Worm (Caenorhabditis elegans) whole organism, late embryonic: ENCODE results near the gene Y39A1A.31.

Experiments used
- C38D4.7 ChIP-seq: fragments of 200-800 bp; sonication (Bioruptor generic); optimal IDR thresholded peaks from 2 replicates; lab custom pipeline; 2018; ENCODE audit warnings: mild to moderate bottlenecking, missing genetic modification characterization, moderate library complexity, missing compliant biosample characterization
- F13H6.1 ChIP-seq: sonication (generic microtip); optimal IDR thresholded peaks from 2 replicates; lab custom pipeline; 2016; ENCODE audit warnings: missing genetic modification characterization, missing compliant biosample characterization
- K09A11.1 ChIP-seq: sonication (generic microtip); optimal IDR thresholded peaks from 2 replicates; lab custom pipeline; 2017; ENCODE audit warnings: antibody characterized with exemption, mild to moderate bottlenecking, missing genetic modification characterization, missing compliant biosample characterization; ENCODE audit not compliant: insufficient read depth
- Y22D7AL.16 ChIP-seq: sonication (generic microtip); optimal IDR thresholded peaks from 2 replicates; lab custom pipeline; 2016; ENCODE audit warnings: missing genetic modification characterization, missing compliant biosample characterization
- ceh-18 ChIP-seq: sonication (generic microtip); optimal IDR thresholded peaks from 2 replicates; lab custom pipeline; 2016; ENCODE audit warnings: missing genetic modification characterization, missing compliant biosample characterization
- ceh-19 ChIP-seq: fragments of 200-800 bp; sonication (Bioruptor generic); optimal IDR thresholded peaks from 2 replicates; lab custom pipeline; 2018; ENCODE audit warnings: mild to moderate bottlenecking, missing genetic modification characterization, missing compliant biosample characterization
- ceh-2 ChIP-seq: sonication (generic microtip); optimal IDR thresholded peaks from 2 replicates; lab custom pipeline; 2016; ENCODE audit warnings: missing genotype, missing genetic modification characterization, missing compliant biosample characterization
- ceh-22 ChIP-seq: sonication (generic microtip); optimal IDR thresholded peaks from 2 replicates; lab custom pipeline; 2017; ENCODE audit warnings: missing biosample characterization, missing genetic modification characterization
- ceh-24 ChIP-seq: sonication (generic microtip); optimal IDR thresholded peaks from 2 replicates; lab custom pipeline; 2016; ENCODE audit warnings: mild to moderate bottlenecking, missing genetic modification characterization, missing compliant biosample characterization
- ceh-30 ChIP-seq: fragments of 150-350 bp; optimal IDR thresholded peaks from 2 replicates; lab custom pipeline; 2014; ENCODE audit warnings: missing biosample characterization, missing genetic modification characterization
- ceh-45 ChIP-seq: fragments of 200-800 bp; sonication (Bioruptor generic); IDR thresholded peaks from 2 replicates; pipeline ENCODE4 v1.3.6; 2022; ENCODE audit warnings: missing genetic modification reagents, missing genetic modification characterization, missing compliant biosample characterization
- ceh-6 ChIP-seq: fragments of 200-800 bp; sonication (Bioruptor generic); optimal IDR thresholded peaks from 2 replicates; lab custom pipeline; 2018; ENCODE audit warnings: mild to moderate bottlenecking, missing genetic modification characterization, missing compliant biosample characterization
- ceh-9 ChIP-seq: sonication (generic microtip); optimal IDR thresholded peaks from 2 replicates; lab custom pipeline; 2016; ENCODE audit warnings: mild to moderate bottlenecking, missing genetic modification characterization, inconsistent platforms, missing compliant biosample characterization
- che-1 ChIP-seq: sonication (generic microtip); optimal IDR thresholded peaks from 2 replicates; lab custom pipeline; 2016; ENCODE audit warnings: mild to moderate bottlenecking, missing genetic modification characterization, missing compliant biosample characterization
- dmd-4 ChIP-seq: sonication (generic microtip); optimal IDR thresholded peaks from 2 replicates; lab custom pipeline; 2016; ENCODE audit warnings: borderline replicate concordance, missing genetic modification characterization, missing compliant biosample characterization
- dve-1 ChIP-seq: sonication (generic microtip); optimal IDR thresholded peaks from 2 replicates; lab custom pipeline; 2017; ENCODE audit warnings: antibody characterized with exemption, mild to moderate bottlenecking, missing genetic modification characterization, missing compliant biosample characterization
- ets-4 ChIP-seq: sonication (generic microtip); optimal IDR thresholded peaks from 2 replicates; lab custom pipeline; 2016; ENCODE audit warnings: missing genetic modification characterization, missing compliant biosample characterization
- eyg-1 ChIP-seq: sonication (generic microtip); optimal IDR thresholded peaks from 2 replicates; lab custom pipeline; 2016; ENCODE audit warnings: missing genotype, missing genetic modification characterization, missing compliant biosample characterization
- fax-1 ChIP-seq: sonication (generic microtip); optimal IDR thresholded peaks from 2 replicates; lab custom pipeline; 2016; ENCODE audit warnings: missing genotype, missing genetic modification characterization, missing compliant biosample characterization
- fkh-10 ChIP-seq: fragments of 150-350 bp; optimal IDR thresholded peaks from 2 replicates; lab custom pipeline; 2014; ENCODE audit warnings: missing biosample characterization, missing genetic modification reagents, missing genetic modification characterization
- gmeb-2 ChIP-seq: sonication (generic microtip); optimal IDR thresholded peaks from 2 replicates; lab custom pipeline; 2016; ENCODE audit warnings: missing genetic modification characterization, inconsistent platforms, missing compliant biosample characterization
- hlh-15 ChIP-seq: sonication (generic microtip); optimal IDR thresholded peaks from 2 replicates; lab custom pipeline; 2016; ENCODE audit warnings: missing genetic modification characterization, missing compliant biosample characterization
- hlh-6 ChIP-seq: sonication (generic microtip); optimal IDR thresholded peaks from 2 replicates; lab custom pipeline; 2016; ENCODE audit warnings: missing genotype, missing genetic modification characterization, missing compliant biosample characterization
- hlh-8 ChIP-seq: sonication (generic microtip); optimal IDR thresholded peaks from 2 replicates; lab custom pipeline; 2016; ENCODE audit warnings: missing genotype, missing genetic modification characterization, missing compliant biosample characterization
- lin-11 ChIP-seq: fragments of 200-800 bp; sonication (Bioruptor generic); optimal IDR thresholded peaks from 2 replicates; lab custom pipeline; 2018; ENCODE audit warnings: mild to moderate bottlenecking, missing genetic modification characterization, missing compliant biosample characterization
- nfya-1 ChIP-seq: sonication (generic microtip); optimal IDR thresholded peaks from 2 replicates; lab custom pipeline; 2017; ENCODE audit warnings: missing genetic modification characterization, mild to moderate bottlenecking, missing compliant biosample characterization, antibody characterized with exemption, moderate library complexity
- odd-2 ChIP-seq: sonication (generic microtip); optimal IDR thresholded peaks from 2 replicates; lab custom pipeline; 2017; ENCODE audit warnings: antibody characterized with exemption, mild to moderate bottlenecking, missing genetic modification characterization, missing compliant biosample characterization
- pat-9 ChIP-seq: fragments of 200-800 bp; sonication (Bioruptor generic); optimal IDR thresholded peaks from 2 replicates; lab custom pipeline; 2018; ENCODE audit warnings: mild to moderate bottlenecking, missing genetic modification characterization, moderate library complexity, missing compliant biosample characterization
- pha-4 ChIP-seq: fragments of 150-350 bp; optimal IDR thresholded peaks from 2 replicates; lab custom pipeline; 2018; ENCODE audit warnings: missing biosample characterization, missing genetic modification reagents, missing genetic modification characterization
- ref-2 ChIP-seq: sonication (generic microtip); optimal IDR thresholded peaks from 2 replicates; lab custom pipeline; 2016; ENCODE audit warnings: missing genetic modification characterization, missing compliant biosample characterization
- rnt-1 ChIP-seq: sonication (generic microtip); optimal IDR thresholded peaks from 2 replicates; lab custom pipeline; 2016; ENCODE audit warnings: missing genetic modification characterization, missing compliant biosample characterization
- sox-2 ChIP-seq: fragments of 200-800 bp; sonication (Bioruptor generic); IDR thresholded peaks from 2 replicates; pipeline ENCODE4 v1.3.6; 2022; ENCODE audit warnings: missing genetic modification reagents, missing genetic modification characterization, missing compliant biosample characterization
- syd-9 ChIP-seq: sonication (generic microtip); optimal IDR thresholded peaks from 2 replicates; lab custom pipeline; 2016; ENCODE audit warnings: mild to moderate bottlenecking, missing genetic modification characterization, moderate library complexity, missing compliant biosample characterization
- tbx-7 ChIP-seq: sonication (generic microtip); optimal IDR thresholded peaks from 2 replicates; lab custom pipeline; 2016; ENCODE audit warnings: missing genotype, missing genetic modification characterization, missing compliant biosample characterization
- unc-3 ChIP-seq, 2 experiments: fragments of 200-800 bp in 1 of 2; sonication (Bioruptor generic) in 1 of 2; sonication (generic microtip) in 1 of 2; conservative IDR thresholded peaks in 1 of 2; optimal IDR thresholded peaks in 1 of 2; 2 replicates each; pipeline versions ENCODE4 v1.3.6 to Lab custom; 2016 to 2022; ENCODE audit warnings: missing compliant biosample characterization in 2 of 2, missing genetic modification characterization in 2 of 2, missing genetic modification reagents in 1 of 2
- unc-42 ChIP-seq: sonication (generic microtip); optimal IDR thresholded peaks from 2 replicates; lab custom pipeline; 2016; ENCODE audit warnings: missing genotype, missing genetic modification characterization, missing compliant biosample characterization
- unc-55 ChIP-seq: sonication (generic microtip); optimal IDR thresholded peaks from 2 replicates; lab custom pipeline; 2017; ENCODE audit warnings: missing biosample characterization, missing genetic modification reagents, missing genetic modification characterization

The Y39A1A.31 gene

ce11 chrIII:10720170-10720569 is 31.2 kb upstream of the Y39A1A.31 start (continued):
- TF ChIP-seq dve-1 (tag; lab: Kevin White, UChicago) (no peak), F13H6.1 (peak; percentile 32), K09A11.1 (peak; percentile 29), ref-2 (tag; lab: Kevin White, UChicago) (peak; percentile 48), pha-4 (tag; lab: Kevin White, UChicago) (no peak), lin-11 (tag; lab: Kevin White, UChicago) (no peak), ceh-22 (tag; lab: Kevin White, UChicago) (no peak), hlh-15 (tag; lab: Kevin White, UChicago) (no peak), ceh-18 (tag; lab: Kevin White, UChicago) (peak; percentile 68), ceh-9 (tag; lab: Kevin White, UChicago) (no peak), che-1 (no peak), ceh-45 (GFP tag; lab: Robert Waterston, UW) (no peak), sox-2 (GFP tag; lab: Robert Waterston, UW) (peak; percentile 17; the same call in 1 of the 2 replicates), dmd-4 (tag; lab: Kevin White, UChicago) (no peak), ceh-24 (tag; lab: Kevin White, UChicago) (no peak), hlh-6 (tag; lab: Kevin White, UChicago) (no peak), pat-9 (tag; lab: Kevin White, UChicago) (no peak), tbx-7 (tag; lab: Kevin White, UChicago) (no peak), unc-55 (GFP tag; lab: Kevin White, UChicago) (peak; percentile 90), unc-3 (GFP tag; conservative IDR thresholded peaks at IDR 0.05; lab: Robert Waterston, UW) (no peak; the same call in 1 of the 2 replicates), unc-3 (tag; optimal IDR thresholded peaks at IDR 0.05; lab: Kevin White, UChicago) (no peak), odd-2 (tag; lab: Kevin White, UChicago) (no peak), fkh-10 (GFP tag; lab: Kevin White, UChicago) (no peak), ceh-6 (GFP tag; lab: Kevin White, UChicago) (no peak), unc-42 (tag; lab: Kevin White, UChicago) (peak; percentile 50), ceh-19 (GFP tag; lab: Kevin White, UChicago) (peak; percentile 24), ceh-2 (tag; lab: Kevin White, UChicago) (peak; percentile 45), fax-1 (tag; lab: Kevin White, UChicago) (no peak), rnt-1 (peak; percentile 70)

ce11 chrIII:10719057-10719456 is 30.1 kb upstream of the Y39A1A.31 start:
- TF ChIP-seq syd-9 (tag; lab: Kevin White, UChicago) (no peak), ceh-30 (tag; lab: Kevin White, UChicago) (no peak), ets-4 (peak; percentile 4), Y22D7AL.16 (tag; lab: Kevin White, UChicago) (no peak), unc-3 (GFP tag; conservative IDR thresholded peaks at IDR 0.05; lab: Robert Waterston, UW) (no peak), unc-3 (tag; optimal IDR thresholded peaks at IDR 0.05; lab: Kevin White, UChicago) (no peak)

DNA sequence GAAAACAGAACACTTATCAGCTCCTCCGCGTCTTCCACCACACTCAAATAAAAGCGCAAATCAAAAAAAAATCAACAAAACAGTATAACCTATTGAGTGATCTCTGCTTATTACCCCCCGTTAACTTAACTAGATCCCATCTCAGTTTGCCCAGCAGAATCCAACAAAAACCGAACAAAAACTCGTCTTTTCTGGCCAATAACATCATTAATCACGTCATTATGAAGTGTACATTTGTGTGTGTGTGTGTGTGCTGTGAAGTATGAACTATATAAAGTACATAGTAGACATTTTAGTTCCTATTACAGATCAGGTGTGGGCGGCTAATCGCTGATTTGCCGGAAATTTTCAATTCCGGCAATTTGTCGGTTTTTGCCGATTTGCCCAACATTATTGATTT is 29.1 kb upstream of the Y39A1A.31 start:
- no peak for TF ChIP-seq C38D4.7
- no peak for TF ChIP-seq ceh-30 (tag; lab: Kevin White, UChicago)
- TF ChIP-seq hlh-8 (tag; lab: Kevin White, UChicago): no peak
- no peak for TF ChIP-seq pat-9 (tag; lab: Kevin White, UChicago)
- TF ChIP-seq che-1: no peak
- no peak for TF ChIP-seq unc-3 (GFP tag; conservative IDR thresholded peaks at IDR 0.05; lab: Robert Waterston, UW)
- TF ChIP-seq unc-3 (tag; optimal IDR thresholded peaks at IDR 0.05; lab: Kevin White, UChicago): no peak
- TF ChIP-seq nfya-1 (tag; lab: Kevin White, UChicago): no peak
- TF ChIP-seq gmeb-2 (tag; lab: Kevin White, UChicago): no peak
- TF ChIP-seq hlh-15 (tag; lab: Kevin White, UChicago): no peak
- TF ChIP-seq eyg-1 (tag; lab: Kevin White, UChicago): no peak
- TF ChIP-seq, all 69 proteins: peak for 0
